Worm (Caenorhabditis elegans) whole organism, L3 larva: ENCODE measurements around the gene Y49E10.25.

Experiments used
- aly-2 ChIP-seq: fragments of 150-350 bp; optimal IDR thresholded peaks from 2 replicates; lab custom pipeline; 2014; ENCODE audit warnings: missing biosample characterization, missing genetic modification characterization
- ceh-82 ChIP-seq: fragments of 150-350 bp; optimal IDR thresholded peaks from 2 replicates; lab custom pipeline; 2014; ENCODE audit warnings: missing biosample characterization, missing genetic modification characterization
- elt-3 ChIP-seq, 3 experiments: fragments of 150-350 bp in 1 of 3; sonication (generic microtip) in 2 of 3; optimal IDR thresholded peaks; 2 replicates in 2 of 3; 4 replicates in 1 of 3; lab custom pipeline; 2014 to 2017; ENCODE audit warnings: missing biosample characterization in 3 of 3, missing genetic modification characterization in 3 of 3
- nhr-76 ChIP-seq: fragments of 150-350 bp; sonication (generic microtip); optimal IDR thresholded peaks from 5 replicates; lab custom pipeline; 2014; ENCODE audit warnings: missing biosample characterization, missing genetic modification characterization
- nhr-77 ChIP-seq: fragments of 150-350 bp; optimal IDR thresholded peaks from 2 replicates; lab custom pipeline; 2014; ENCODE audit warnings: missing biosample characterization, missing genetic modification characterization
- pha-4 ChIP-seq: fragments of 150-350 bp; optimal IDR thresholded peaks from 2 replicates; lab custom pipeline; 2014; ENCODE audit warnings: missing biosample characterization, missing genetic modification reagents, missing genetic modification characterization
- skn-1 ChIP-seq: fragments of 150-350 bp; optimal IDR thresholded peaks from 2 replicates; lab custom pipeline; 2014; ENCODE audit warnings: missing biosample characterization, missing genetic modification characterization
- ztf-11 ChIP-seq: fragments of 150-350 bp; optimal IDR thresholded peaks from 2 replicates; lab custom pipeline; 2014; ENCODE audit warnings: missing biosample characterization, missing genetic modification characterization

- TF ChIP-seq skn-1 (tag; lab: Kevin White, UChicago): no peak
- no peak for TF ChIP-seq ceh-82 (tag; lab: Kevin White, UChicago)
- TF ChIP-seq ztf-11 (tag; lab: Kevin White, UChicago): no peak
- no peak for TF ChIP-seq aly-2 (tag; lab: Kevin White, UChicago)
- TF ChIP-seq nhr-77: no peak
- TF ChIP-seq elt-3 (tag; optimal IDR thresholded peaks at IDR 0.05; lab: Kevin White, UChicago): no peak
- no peak for TF ChIP-seq nhr-76
- TF ChIP-seq pha-4: no peak
These were observed 19.4 kb downstream of the Y49E10.25 start, which contains the start of gene cccp-1 for ce11 chrIII:12472497-12472896.
